Worm (Caenorhabditis elegans) whole organism, late embryonic: Measurements from ENCODE around the gene fbxa-71.

ENCODE experiments used
- C08G9.2 ChIP-seq: sonication (generic microtip); optimal IDR thresholded peaks from 2 replicates; lab custom pipeline; 2016; ENCODE audit warnings: mild to moderate bottlenecking, missing genetic modification characterization, moderate library complexity, missing compliant biosample characterization
- C38D4.7 ChIP-seq: fragments of 200-800 bp; sonication (Bioruptor generic); optimal IDR thresholded peaks from 2 replicates; lab custom pipeline; 2018; ENCODE audit warnings: mild to moderate bottlenecking, missing genetic modification characterization, moderate library complexity, missing compliant biosample characterization
- F13H6.1 ChIP-seq: sonication (generic microtip); optimal IDR thresholded peaks from 2 replicates; lab custom pipeline; 2016; ENCODE audit warnings: missing genetic modification characterization, missing compliant biosample characterization
- ahr-1 ChIP-seq: sonication (generic microtip); optimal IDR thresholded peaks from 2 replicates; lab custom pipeline; 2016; ENCODE audit warnings: missing genetic modification characterization, missing compliant biosample characterization
- ceh-18 ChIP-seq: sonication (generic microtip); optimal IDR thresholded peaks from 2 replicates; lab custom pipeline; 2016; ENCODE audit warnings: missing genetic modification characterization, missing compliant biosample characterization
- ceh-2 ChIP-seq: sonication (generic microtip); optimal IDR thresholded peaks from 2 replicates; lab custom pipeline; 2016; ENCODE audit warnings: missing genotype, missing genetic modification characterization, missing compliant biosample characterization
- ceh-48 ChIP-seq: sonication (generic microtip); optimal IDR thresholded peaks from 2 replicates; lab custom pipeline; 2016; ENCODE audit warnings: missing genetic modification characterization, inconsistent platforms, missing compliant biosample characterization
- ceh-6 ChIP-seq: fragments of 200-800 bp; sonication (Bioruptor generic); optimal IDR thresholded peaks from 2 replicates; lab custom pipeline; 2018; ENCODE audit warnings: mild to moderate bottlenecking, missing genetic modification characterization, missing compliant biosample characterization
- che-1 ChIP-seq: sonication (generic microtip); optimal IDR thresholded peaks from 2 replicates; lab custom pipeline; 2016; ENCODE audit warnings: mild to moderate bottlenecking, missing genetic modification characterization, missing compliant biosample characterization
- dmd-4 ChIP-seq: sonication (generic microtip); optimal IDR thresholded peaks from 2 replicates; lab custom pipeline; 2016; ENCODE audit warnings: borderline replicate concordance, missing genetic modification characterization, missing compliant biosample characterization
- dve-1 ChIP-seq: sonication (generic microtip); optimal IDR thresholded peaks from 2 replicates; lab custom pipeline; 2017; ENCODE audit warnings: antibody characterized with exemption, mild to moderate bottlenecking, missing genetic modification characterization, missing compliant biosample characterization
- elt-2 ChIP-seq: sonication (generic microtip); optimal IDR thresholded peaks from 2 replicates; lab custom pipeline; 2016; ENCODE audit warnings: missing genetic modification reagents, missing genetic modification characterization, missing compliant biosample characterization
- elt-4 ChIP-seq: sonication (generic microtip); optimal IDR thresholded peaks from 2 replicates; lab custom pipeline; 2016; ENCODE audit warnings: missing genetic modification characterization, missing compliant biosample characterization
- ets-4 ChIP-seq: sonication (generic microtip); optimal IDR thresholded peaks from 2 replicates; lab custom pipeline; 2016; ENCODE audit warnings: missing genetic modification characterization, missing compliant biosample characterization
- eyg-1 ChIP-seq: sonication (generic microtip); optimal IDR thresholded peaks from 2 replicates; lab custom pipeline; 2016; ENCODE audit warnings: missing genotype, missing genetic modification characterization, missing compliant biosample characterization
- fkh-6 ChIP-seq: sonication (generic microtip); optimal IDR thresholded peaks from 2 replicates; lab custom pipeline; 2016; ENCODE audit warnings: missing genetic modification characterization, missing compliant biosample characterization
- gmeb-2 ChIP-seq: sonication (generic microtip); optimal IDR thresholded peaks from 2 replicates; lab custom pipeline; 2016; ENCODE audit warnings: missing genetic modification characterization, inconsistent platforms, missing compliant biosample characterization
- hlh-6 ChIP-seq: sonication (generic microtip); optimal IDR thresholded peaks from 2 replicates; lab custom pipeline; 2016; ENCODE audit warnings: missing genotype, missing genetic modification characterization, missing compliant biosample characterization
- lim-6 ChIP-seq: sonication (generic microtip); optimal IDR thresholded peaks from 2 replicates; lab custom pipeline; 2016; ENCODE audit warnings: missing genetic modification characterization, missing compliant biosample characterization
- madf-2 ChIP-seq: sonication (generic microtip); optimal IDR thresholded peaks from 2 replicates; lab custom pipeline; 2017; ENCODE audit warnings: missing genetic modification characterization, missing compliant biosample characterization
- nhr-232 ChIP-seq: sonication (generic microtip); optimal IDR thresholded peaks from 2 replicates; lab custom pipeline; 2016; ENCODE audit warnings: missing genetic modification characterization, missing compliant biosample characterization
- pat-9 ChIP-seq: fragments of 200-800 bp; sonication (Bioruptor generic); optimal IDR thresholded peaks from 2 replicates; lab custom pipeline; 2018; ENCODE audit warnings: mild to moderate bottlenecking, missing genetic modification characterization, moderate library complexity, missing compliant biosample characterization
- pqm-1 ChIP-seq: sonication (generic microtip); optimal IDR thresholded peaks from 2 replicates; lab custom pipeline; 2016; ENCODE audit warnings: missing genetic modification characterization, missing compliant biosample characterization
- pros-1 ChIP-seq: fragments of 150-350 bp; optimal IDR thresholded peaks from 2 replicates; lab custom pipeline; 2014; ENCODE audit warnings: missing biosample characterization, missing genetic modification reagents, missing genetic modification characterization
- ref-2 ChIP-seq: sonication (generic microtip); optimal IDR thresholded peaks from 2 replicates; lab custom pipeline; 2016; ENCODE audit warnings: missing genetic modification characterization, missing compliant biosample characterization
- rnt-1 ChIP-seq: sonication (generic microtip); optimal IDR thresholded peaks from 2 replicates; lab custom pipeline; 2016; ENCODE audit warnings: missing genetic modification characterization, missing compliant biosample characterization
- sdc-2 ChIP-seq: sonication (generic microtip); optimal IDR thresholded peaks from 2 replicates; lab custom pipeline; 2016; ENCODE audit warnings: missing genotype, missing genetic modification characterization, missing compliant biosample characterization
- sox-2 ChIP-seq: fragments of 200-800 bp; sonication (Bioruptor generic); IDR thresholded peaks from 2 replicates; pipeline ENCODE4 v1.3.6; 2022; ENCODE audit warnings: missing genetic modification reagents, missing genetic modification characterization, missing compliant biosample characterization
- sox-4 ChIP-seq: sonication (generic microtip); optimal IDR thresholded peaks from 2 replicates; lab custom pipeline; 2017; ENCODE audit warnings: mild to moderate bottlenecking, missing genetic modification characterization, inconsistent platforms, missing compliant biosample characterization
- syd-9 ChIP-seq: sonication (generic microtip); optimal IDR thresholded peaks from 2 replicates; lab custom pipeline; 2016; ENCODE audit warnings: mild to moderate bottlenecking, missing genetic modification characterization, moderate library complexity, missing compliant biosample characterization
- tbx-7 ChIP-seq: sonication (generic microtip); optimal IDR thresholded peaks from 2 replicates; lab custom pipeline; 2016; ENCODE audit warnings: missing genotype, missing genetic modification characterization, missing compliant biosample characterization
- unc-3 ChIP-seq, 2 experiments: fragments of 200-800 bp in 1 of 2; sonication (Bioruptor generic) in 1 of 2; sonication (generic microtip) in 1 of 2; conservative IDR thresholded peaks in 1 of 2; optimal IDR thresholded peaks in 1 of 2; 2 replicates each; pipeline versions ENCODE4 v1.3.6 to Lab custom; 2016 to 2022; ENCODE audit warnings: missing compliant biosample characterization in 2 of 2, missing genetic modification characterization in 2 of 2, missing genetic modification reagents in 1 of 2
- unc-55 ChIP-seq: sonication (generic microtip); optimal IDR thresholded peaks from 2 replicates; lab custom pipeline; 2017; ENCODE audit warnings: missing biosample characterization, missing genetic modification reagents, missing genetic modification characterization
- unc-86 ChIP-seq: sonication (generic microtip); optimal IDR thresholded peaks from 2 replicates; lab custom pipeline; 2016; ENCODE audit warnings: missing genetic modification characterization, missing compliant biosample characterization

fbxa-71 gene

ce11 chrIII:2265986-2266701 is 10.5 kb downstream of the fbxa-71 start, which contains the start of gene fbxa-9:
Gene fbxa-9, plus strand, starts transcription at chrIII:2266651.
- TF ChIP-seq unc-86 (no peak), elt-2 (tag; lab: Kevin White, UChicago) (peak; percentile 79)

ce11 chrIII:2272075-2272474 is 16.5 kb downstream of the fbxa-71 start, which contains the start of gene fbxa-48:
Gene fbxa-48, minus strand, starts transcription at chrIII:2272175.
- no peak for TF ChIP-seq pat-9 (tag; lab: Kevin White, UChicago)
- TF ChIP-seq dmd-4 (tag; lab: Kevin White, UChicago) = no peak
- TF ChIP-seq sox-4 (tag; lab: Kevin White, UChicago) = no peak
- no peak for TF ChIP-seq elt-4
- no peak for TF ChIP-seq ceh-48

- TF ChIP-seq ref-2 (tag; lab: Kevin White, UChicago) = no peak
- TF ChIP-seq elt-2 (tag; lab: Kevin White, UChicago) = no peak
- TF ChIP-seq, all 69 proteins: peak for 0
Observed at ce11 chrIII:2272732-2273131, 17.1 kb downstream of the fbxa-71 start, which contains the start of gene fbxa-39. Gene fbxa-39, plus strand, starts transcription at chrIII:2273032.

- TF ChIP-seq sdc-2 (tag; lab: Kevin White, UChicago) = no peak
- TF ChIP-seq unc-3 (GFP tag; conservative IDR thresholded peaks at IDR 0.05; lab: Robert Waterston, UW) = no peak
- TF ChIP-seq unc-3 (tag; optimal IDR thresholded peaks at IDR 0.05; lab: Kevin White, UChicago) = no peak
- TF ChIP-seq pat-9 (tag; lab: Kevin White, UChicago) = no peak
- TF ChIP-seq che-1 (tag; lab: Kevin White, UChicago) = no peak
- no peak for TF ChIP-seq rnt-1 (tag; lab: Kevin White, UChicago)
- no peak for TF ChIP-seq C08G9.2 (tag; lab: Kevin White, UChicago)
- TF ChIP-seq hlh-6 (tag; lab: Kevin White, UChicago) = no peak
- TF ChIP-seq ceh-2 (tag; lab: Kevin White, UChicago) = no peak
- TF ChIP-seq C38D4.7 = no peak
- TF ChIP-seq F13H6.1 = no peak
- no peak for TF ChIP-seq eyg-1
- TF ChIP-seq dve-1 (tag; lab: Kevin White, UChicago) = no peak
- TF ChIP-seq ceh-6 (GFP tag; lab: Kevin White, UChicago) = no peak
Observed at ce11 chrIII:2276842-2277241, 21.2 kb downstream of the fbxa-71 start, which contains the start of gene Y54F10BM.21. Gene Y54F10BM.21, plus strand, starts transcription at chrIII:2277142.

ce11 chrIII:2279457-2279856 is 23.8 kb downstream of the fbxa-71 start, which contains the start of gene Y54F10BM.23:
Gene Y54F10BM.23, minus strand, starts transcription at chrIII:2279557.
- no peak for TF ChIP-seq fkh-6
- no peak for TF ChIP-seq sox-2 (GFP tag; lab: Robert Waterston, UW)
- no peak for TF ChIP-seq ceh-18
- TF ChIP-seq pros-1 (tag; lab: Kevin White, UChicago) = no peak
- TF ChIP-seq che-1 (tag; lab: Kevin White, UChicago) = no peak
- TF ChIP-seq nhr-232 (tag; lab: Kevin White, UChicago) = no peak
- TF ChIP-seq, all 69 proteins: peak for 0

- TF ChIP-seq elt-2 (tag; lab: Kevin White, UChicago) = no peak
- no peak for TF ChIP-seq unc-3 (GFP tag; conservative IDR thresholded peaks at IDR 0.05; lab: Robert Waterston, UW)
- TF ChIP-seq unc-3 (tag; optimal IDR thresholded peaks at IDR 0.05; lab: Kevin White, UChicago) = no peak
- TF ChIP-seq gmeb-2 (tag; lab: Kevin White, UChicago) = no peak
- no peak for TF ChIP-seq fkh-6
- TF ChIP-seq tbx-7 (tag; lab: Kevin White, UChicago) = no peak
- no peak for TF ChIP-seq ceh-18
- TF ChIP-seq F13H6.1 = no peak
- no peak for TF ChIP-seq syd-9 (tag; lab: Kevin White, UChicago)
- TF ChIP-seq ceh-2 (tag; lab: Kevin White, UChicago) = no peak
- TF ChIP-seq hlh-6 (tag; lab: Kevin White, UChicago) = no peak
- no peak for TF ChIP-seq pqm-1
- no peak for TF ChIP-seq madf-2 (tag; lab: Kevin White, UChicago)
- TF ChIP-seq ets-4 (tag; lab: Kevin White, UChicago) = no peak
- no peak for TF ChIP-seq lim-6
- TF ChIP-seq unc-55 (GFP tag; lab: Kevin White, UChicago) = no peak
- no peak for TF ChIP-seq ahr-1 (tag; lab: Kevin White, UChicago)
- TF ChIP-seq, all 69 proteins: peak for 0
Observed at ce11 chrIII:2280569-2280968, 24.9 kb downstream of the fbxa-71 start, which contains the start of gene Y54F10BM.22. Gene Y54F10BM.22, plus strand, starts transcription at chrIII:2280899.
